Fruit fly (Drosophila melanogaster) whole organism, embryonic: ENCODE measurements around the gene Tollo.

Experiments used
- Antp ChIP-seq: fragments of 200-800 bp; sonication (Bioruptor generic); optimal IDR thresholded peaks from 3 replicates; lab custom pipeline; 2016; ENCODE audit warnings: missing biosample characterization, missing genetic modification characterization
- CG10462 ChIP-seq: fragments of 200-800 bp; sonication (Bioruptor generic); optimal IDR thresholded peaks from 2 replicates; lab custom pipeline; 2016; ENCODE audit warnings: missing biosample characterization, missing genetic modification characterization
- CG12104 ChIP-seq: fragments of 200-800 bp; sonication (Bioruptor generic); optimal IDR thresholded peaks from 3 replicates; lab custom pipeline; 2016; ENCODE audit warnings: missing biosample characterization, missing genetic modification characterization
- CG15011 ChIP-seq: fragments of 200-800 bp; sonication (Bioruptor generic); optimal IDR thresholded peaks from 3 replicates; lab custom pipeline; 2018; ENCODE audit warnings: missing biosample characterization, mild to moderate bottlenecking, missing genetic modification characterization
- CG15269 ChIP-seq: fragments of 200-800 bp; sonication (Bioruptor generic); optimal IDR thresholded peaks from 2 replicates; lab custom pipeline; 2018; ENCODE audit warnings: missing biosample characterization, mild to moderate bottlenecking, missing genetic modification characterization, moderate library complexity
- CG15479 ChIP-seq: fragments of 200-800 bp; sonication (Bioruptor generic); optimal IDR thresholded peaks from 3 replicates; lab custom pipeline; 2019; ENCODE audit warnings: missing biosample characterization, mild to moderate bottlenecking, missing genetic modification characterization, moderate library complexity
- CG15696 ChIP-seq: fragments of 200-800 bp; sonication (Bioruptor generic); optimal IDR thresholded peaks from 2 replicates; lab custom pipeline; 2019; ENCODE audit warnings: missing biosample characterization, mild to moderate bottlenecking, missing genetic modification characterization, moderate library complexity
- CG1602 ChIP-seq: fragments of 200-800 bp; sonication (Bioruptor generic); optimal IDR thresholded peaks from 3 replicates; lab custom pipeline; 2016; ENCODE audit warnings: missing biosample characterization, missing genetic modification characterization
- CG16815 ChIP-seq: fragments of 200-800 bp; sonication (Bioruptor generic); optimal IDR thresholded peaks from 3 replicates; lab custom pipeline; 2017; ENCODE audit warnings: missing biosample characterization, mild to moderate bottlenecking, missing genetic modification characterization
- CG17186 ChIP-seq: fragments of 200-800 bp; sonication (Bioruptor generic); optimal IDR thresholded peaks from 3 replicates; lab custom pipeline; 2017; ENCODE audit warnings: missing biosample characterization, missing genetic modification reagents, missing genetic modification characterization
- CG17385 ChIP-seq: fragments of 200-800 bp; sonication (Bioruptor generic); optimal IDR thresholded peaks from 3 replicates; lab custom pipeline; 2018; ENCODE audit warnings: missing biosample characterization, mild to moderate bottlenecking, missing genetic modification characterization
- CG18599 ChIP-seq: fragments of 200-800 bp; sonication (Bioruptor generic); optimal IDR thresholded peaks from 3 replicates; lab custom pipeline; 2017; ENCODE audit warnings: missing biosample characterization, missing genetic modification characterization, mild to moderate bottlenecking, moderate library complexity, missing genetic modification reagents
- CG30020 ChIP-seq: fragments of 200-800 bp; optimal IDR thresholded peaks from 2 replicates; lab custom pipeline; 2019; ENCODE audit warnings: missing biosample characterization, mild to moderate bottlenecking, missing genetic modification characterization, moderate library complexity
- CG30403 ChIP-seq: fragments of 200-800 bp; sonication (Bioruptor generic); optimal IDR thresholded peaks from 3 replicates; lab custom pipeline; 2016; ENCODE audit warnings: missing biosample characterization, missing genetic modification characterization
- CG30431 ChIP-seq: fragments of 200-800 bp; sonication (Bioruptor generic); optimal IDR thresholded peaks from 2 replicates; lab custom pipeline; 2017; ENCODE audit warnings: missing biosample characterization, missing genetic modification characterization
- CG32532 ChIP-seq: fragments of 200-800 bp; sonication (Bioruptor generic); IDR thresholded peaks from 2 replicates; pipeline ENCODE4 v1.3.6; 2022; ENCODE audit warnings: missing biosample characterization, missing genetic modification characterization
- CG3281 ChIP-seq: fragments of 200-800 bp; sonication (Bioruptor generic); optimal IDR thresholded peaks from 3 replicates; lab custom pipeline; 2017; ENCODE audit warnings: missing biosample characterization, mild to moderate bottlenecking, missing genetic modification characterization
- CG3847 ChIP-seq: fragments of 200-800 bp; sonication (Bioruptor generic); IDR thresholded peaks from 2 replicates; pipeline ENCODE4 v1.3.6; 2022; ENCODE audit warnings: missing biosample characterization, missing genetic modification characterization
- CG6683 ChIP-seq: fragments of 200-800 bp; sonication (Bioruptor generic); optimal IDR thresholded peaks from 2 replicates; lab custom pipeline; 2017; ENCODE audit warnings: missing biosample characterization, mild to moderate bottlenecking, missing genetic modification characterization, missing genetic modification reagents
- CG6689 ChIP-seq: fragments of 200-800 bp; sonication (Bioruptor generic); IDR thresholded peaks from 2 replicates; pipeline ENCODE4 v1.3.6; 2022; ENCODE audit warnings: missing biosample characterization, missing genetic modification characterization
- CG6813 ChIP-seq: fragments of 200-800 bp; sonication (Bioruptor generic); optimal IDR thresholded peaks from 2 replicates; lab custom pipeline; 2017; ENCODE audit warnings: missing biosample characterization, missing genetic modification characterization, mild to moderate bottlenecking, moderate library complexity, missing genetic modification reagents
- CG7556 ChIP-seq: fragments of 200-800 bp; sonication (Bioruptor generic); optimal IDR thresholded peaks from 2 replicates; lab custom pipeline; 2017; ENCODE audit warnings: missing biosample characterization, mild to moderate bottlenecking, missing genetic modification characterization
- CG7987 ChIP-seq: fragments of 200-800 bp; sonication (Bioruptor generic); optimal IDR thresholded peaks from 2 replicates; lab custom pipeline; 2018; ENCODE audit warnings: missing biosample characterization, mild to moderate bottlenecking, missing genetic modification characterization, moderate library complexity
- CG8089 ChIP-seq: fragments of 200-800 bp; sonication (Bioruptor generic); optimal IDR thresholded peaks from 3 replicates; lab custom pipeline; 2016; ENCODE audit warnings: missing biosample characterization, missing genetic modification characterization
- CG9727 ChIP-seq: fragments of 200-800 bp; sonication (Bioruptor generic); optimal IDR thresholded peaks from 3 replicates; lab custom pipeline; 2017; ENCODE audit warnings: missing biosample characterization, mild to moderate bottlenecking, missing genetic modification characterization
- CG9876 ChIP-seq: fragments of 200-800 bp; sonication (Bioruptor generic); optimal IDR thresholded peaks from 2 replicates; lab custom pipeline; 2016; ENCODE audit warnings: missing biosample characterization, missing genetic modification characterization
- Dll ChIP-seq: fragments of 200-800 bp; sonication (Bioruptor generic); IDR thresholded peaks from 4 replicates; pipeline ENCODE4 v1.3.6; 2022; ENCODE audit warnings: missing biosample characterization, missing genetic modification characterization; ENCODE audit not compliant: partially characterized antibody
- Pdp1 ChIP-seq, 2 experiments: fragments of 200-800 bp; sonication (Bioruptor generic); optimal IDR thresholded peaks; 3 replicates each; lab custom pipeline; 2016; ENCODE audit warnings: missing biosample characterization in 2 of 2, missing genetic modification characterization in 2 of 2, mild to moderate bottlenecking in 1 of 2, moderate library complexity in 1 of 2
- Scr ChIP-seq: fragments of 200-800 bp; sonication (Bioruptor generic); IDR thresholded peaks from 2 replicates; pipeline ENCODE4 v1.3.6; 2022; ENCODE audit warnings: missing biosample characterization, missing genetic modification characterization; ENCODE audit not compliant: partially characterized antibody
- Side ChIP-seq: fragments of 200-800 bp; sonication (Bioruptor generic); optimal IDR thresholded peaks from 2 replicates; lab custom pipeline; 2016; ENCODE audit warnings: missing biosample characterization, missing genetic modification characterization
- Sin3A ChIP-seq: fragments of >200 bp; optimal IDR thresholded peaks from 2 replicates; lab custom pipeline; 2018
- Usf ChIP-seq: fragments of 200-800 bp; sonication (Bioruptor generic); optimal IDR thresholded peaks from 2 replicates; lab custom pipeline; 2017; ENCODE audit warnings: missing genotype, missing biosample characterization, missing genetic modification characterization
- Xbp1 ChIP-seq: fragments of 200-800 bp; sonication (Bioruptor generic); optimal IDR thresholded peaks from 3 replicates; lab custom pipeline; 2016; ENCODE audit warnings: missing biosample characterization, mild to moderate bottlenecking, missing genetic modification characterization
- Xrp1 ChIP-seq: fragments of 200-800 bp; sonication (Bioruptor generic); IDR thresholded peaks from 2 replicates; pipeline ENCODE4 v1.3.6; 2022; ENCODE audit warnings: missing biosample characterization, missing genetic modification characterization
- crc ChIP-seq: fragments of 200-800 bp; sonication (Bioruptor generic); optimal IDR thresholded peaks from 2 replicates; lab custom pipeline; 2016; ENCODE audit warnings: missing biosample characterization, missing genetic modification characterization
- dan ChIP-seq: fragments of 200-800 bp; sonication (Bioruptor generic); IDR thresholded peaks from 2 replicates; pipeline ENCODE4 v1.3.6; 2022; ENCODE audit warnings: missing biosample characterization, missing genetic modification characterization
- dmrt11E ChIP-seq: fragments of 200-800 bp; sonication (Bioruptor generic); optimal IDR thresholded peaks from 3 replicates; lab custom pipeline; 2018; ENCODE audit warnings: missing biosample characterization, mild to moderate bottlenecking, missing genetic modification characterization, moderate library complexity
- dysf ChIP-seq: fragments of 200-800 bp; sonication (Bioruptor generic); IDR thresholded peaks from 3 replicates; pipeline ENCODE4 v1.3.6; 2022; ENCODE audit warnings: missing biosample characterization, missing genetic modification characterization
- fd3F ChIP-seq: fragments of 200-800 bp; sonication (Bioruptor generic); optimal IDR thresholded peaks from 2 replicates; lab custom pipeline; 2018; ENCODE audit warnings: missing biosample characterization, mild to moderate bottlenecking, missing genetic modification characterization, moderate library complexity
- fu2 ChIP-seq: fragments of 200-800 bp; sonication (Bioruptor generic); optimal IDR thresholded peaks from 2 replicates; lab custom pipeline; 2016; ENCODE audit warnings: missing biosample characterization, missing genetic modification characterization
- lab ChIP-seq: fragments of 200-800 bp; sonication (Bioruptor generic); optimal IDR thresholded peaks from 3 replicates; lab custom pipeline; 2017; ENCODE audit warnings: missing biosample characterization, missing genetic modification characterization, mild to moderate bottlenecking, moderate library complexity, missing genetic modification reagents
- lola ChIP-seq, 3 experiments: fragments of >200 bp in 2 of 3; fragments of 200-800 bp in 1 of 3; sonication (Bioruptor generic) in 1 of 3; optimal IDR thresholded peaks; 2 replicates each; lab custom pipeline; 2017 to 2019; ENCODE audit warnings: missing biosample characterization in 3 of 3, missing genetic modification characterization in 3 of 3, mild to moderate bottlenecking in 1 of 3, moderate library complexity in 1 of 3
- nerfin-2 ChIP-seq: fragments of 200-800 bp; sonication (Bioruptor generic); IDR thresholded peaks from 2 replicates; pipeline ENCODE4 v1.3.6; 2022; ENCODE audit warnings: missing biosample characterization, missing genetic modification characterization; ENCODE audit not compliant: partially characterized antibody
- pnt ChIP-seq: fragments of 200-800 bp; sonication (Bioruptor generic); optimal IDR thresholded peaks from 3 replicates; lab custom pipeline; 2016; ENCODE audit warnings: missing biosample characterization, missing genetic modification characterization
- sens ChIP-seq: fragments of 200-800 bp; sonication (Bioruptor generic); peaks from one replicate; lab custom pipeline; 2016; ENCODE audit warnings: missing biosample characterization, missing genetic modification characterization
- slp2 ChIP-seq: fragments of 200-800 bp; sonication (Bioruptor generic); optimal IDR thresholded peaks from 2 replicates; lab custom pipeline; 2016; ENCODE audit warnings: missing biosample characterization, missing genetic modification characterization
- tin ChIP-seq: fragments of 200-800 bp; sonication (Bioruptor generic); optimal IDR thresholded peaks from 3 replicates; lab custom pipeline; 2016; ENCODE audit warnings: missing biosample characterization, missing genetic modification characterization
- tx ChIP-seq: fragments of 200-800 bp; sonication (Bioruptor generic); optimal IDR thresholded peaks from 2 replicates; lab custom pipeline; 2016; ENCODE audit warnings: missing biosample characterization, missing genetic modification characterization
- zen ChIP-seq: fragments of 200-800 bp; sonication (Bioruptor generic); optimal IDR thresholded peaks from 3 replicates; lab custom pipeline; 2018; ENCODE audit warnings: missing biosample characterization, mild to moderate bottlenecking, missing genetic modification characterization, moderate library complexity

Gene Tollo

dm6 chr3L:15230178-15230856 is 5.1 kb upstream of the Tollo start (continued):
- TF ChIP-seq CG10462 (GFP tag; lab: Kevin White, UChicago) (no peak), CG9727 (GFP tag; lab: Kevin White, UChicago) (peak; percentile 47), dmrt11E (peak; percentile 73), zen (tag; lab: Kevin White, UChicago) (peak; percentile 30), lola (GFP tag; optimal IDR thresholded peaks at IDR 0.05; lab: Kevin White, UChicago) (peak in 1 of 3 experiments; percentile 75), CG16815 (GFP tag; lab: Kevin White, UChicago) (peak; percentile 58), nerfin-2 (GFP tag; lab: Robert Waterston, UW) (no peak), lab (GFP tag; lab: Kevin White, UChicago) (peak; percentile 52), Xrp1 (GFP tag; lab: Robert Waterston, UW) (peak; percentile 63; the same call in 1 of the 2 replicates), CG6813 (no peak), slp2 (GFP tag; lab: Kevin White, UChicago) (peak; percentile 64), crc (GFP tag; lab: Kevin White, UChicago) (no peak), CG15011 (peak; percentile 38), CG3847 (peak; percentile 38), CG15269 (tag; lab: Kevin White, UChicago) (peak; percentile 50), CG32532 (peak; percentile 36; the same call in 1 of the 2 replicates), CG30403 (GFP tag; lab: Kevin White, UChicago) (peak; percentile 68), tx (GFP tag; lab: Kevin White, UChicago) (peak; percentile 33), CG6689 (GFP tag; lab: Robert Waterston, UW) (peak; percentile 45), Pdp1 (GFP tag; optimal IDR thresholded peaks at IDR 0.05; lab: Kevin White, UChicago) (peak; percentile 23 to 51), CG7987 (GFP tag; lab: Kevin White, UChicago) (no peak), fu2 (GFP tag; lab: Kevin White, UChicago) (peak; percentile 10), dan (no peak), CG8089 (peak; percentile 15), sens (GFP tag; lab: Kevin White, UChicago) (peak; percentile 92), CG6683 (no peak), dysf (GFP tag; lab: Robert Waterston, UW) (0 out of 3 replicates have a peak, but pooled peaks have one; percentile 33), CG17186 (GFP tag; lab: Kevin White, UChicago) (no peak), Scr (GFP tag; lab: Robert Waterston, UW) (no peak), CG15479 (no peak), CG15696 (tag; lab: Kevin White, UChicago) (peak; percentile 23), CG30431 (peak; percentile 46), CG12104 (GFP tag; lab: Kevin White, UChicago) (peak; percentile 24), CG18599 (GFP tag; lab: Kevin White, UChicago) (peak; percentile 63), Sin3A (lab: Kevin White, UChicago) (no peak), Side (GFP tag; lab: Kevin White, UChicago) (peak; percentile 20), fd3F (GFP tag; lab: Kevin White, UChicago) (peak; percentile 20), CG3281 (GFP tag; lab: Kevin White, UChicago) (peak; percentile 35), Dll (GFP tag; lab: Robert Waterston, UW) (no peak), CG9876 (GFP tag; lab: Kevin White, UChicago) (peak; percentile 22), Usf (GFP tag; lab: Kevin White, UChicago) (peak; percentile 43), CG7556 (peak; percentile 68), Antp (GFP tag; lab: Kevin White, UChicago) (peak; percentile 40), pnt (GFP tag; lab: Kevin White, UChicago) (peak; percentile 53), CG30020 (tag; lab: Kevin White, UChicago) (peak; percentile 6), CG17385 (GFP tag; lab: Kevin White, UChicago) (peak; percentile 5), CG1602 (peak; percentile 27), Xbp1 (GFP tag; lab: Kevin White, UChicago) (peak; percentile 48), tin (GFP tag; lab: Kevin White, UChicago) (peak; percentile 27)
